Fruit fly (Drosophila melanogaster) whole organism, embryonic: ENCODE data around the gene CG7320.

Experiments used
- Atf-2 ChIP-seq: fragments of 200-800 bp; sonication (Bioruptor generic); optimal IDR thresholded peaks from 2 replicates; lab custom pipeline; 2016; ENCODE audit warnings: missing biosample characterization, missing genetic modification characterization
- Blimp-1 ChIP-seq: fragments of 200-800 bp; sonication (Bioruptor generic); optimal IDR thresholded peaks from 3 replicates; lab custom pipeline; 2018; ENCODE audit warnings: missing biosample characterization, missing genetic modification characterization, mild to moderate bottlenecking, moderate library complexity, missing genetic modification reagents
- CG10267 ChIP-seq: fragments of 200-800 bp; sonication (Bioruptor generic); optimal IDR thresholded peaks from 2 replicates; lab custom pipeline; 2018; ENCODE audit warnings: missing biosample characterization, mild to moderate bottlenecking, missing genetic modification characterization, moderate library complexity
- CG10543 ChIP-seq: fragments of 200-800 bp; sonication (Bioruptor generic); optimal IDR thresholded peaks from 3 replicates; lab custom pipeline; 2017; ENCODE audit warnings: missing biosample characterization, mild to moderate bottlenecking, missing genetic modification characterization, moderate library complexity
- CG10654 ChIP-seq: fragments of 200-800 bp; sonication (Bioruptor generic); optimal IDR thresholded peaks from 2 replicates; lab custom pipeline; 2016; ENCODE audit warnings: missing biosample characterization, missing genetic modification characterization
- CG10959 ChIP-seq: fragments of 200-800 bp; sonication (Bioruptor generic); IDR thresholded peaks from 2 replicates; pipeline ENCODE4 v1.3.6; 2022; ENCODE audit warnings: missing biosample characterization, missing genetic modification characterization
- CG10979 ChIP-seq: fragments of 200-800 bp; sonication (Bioruptor generic); optimal IDR thresholded peaks from 2 replicates; lab custom pipeline; 2018; ENCODE audit warnings: missing biosample characterization, mild to moderate bottlenecking, missing genetic modification characterization, moderate library complexity
- CG11504 ChIP-seq: fragments of 200-800 bp; sonication (Bioruptor generic); optimal IDR thresholded peaks from 3 replicates; lab custom pipeline; 2019; ENCODE audit warnings: missing biosample characterization, mild to moderate bottlenecking, missing genetic modification characterization, moderate library complexity
- CG12744 ChIP-seq: fragments of 200-800 bp; sonication (Bioruptor generic); optimal IDR thresholded peaks from 2 replicates; lab custom pipeline; 2016; ENCODE audit warnings: missing biosample characterization, missing genetic modification characterization
- CG14050 ChIP-seq: fragments of 200-800 bp; sonication (Bioruptor generic); IDR thresholded peaks from 3 replicates; pipeline ENCODE4 v1.3.6; 2022; ENCODE audit warnings: missing biosample characterization, missing genetic modification characterization
- CG16779 ChIP-seq: fragments of 200-800 bp; sonication (Bioruptor generic); IDR thresholded peaks from 2 replicates; pipeline ENCODE4 v1.3.6; 2022; ENCODE audit warnings: missing biosample characterization, missing genetic modification characterization
- CG17361 ChIP-seq: fragments of 200-800 bp; sonication (Bioruptor generic); IDR thresholded peaks from 3 replicates; pipeline ENCODE4 v1.3.6; 2022; ENCODE audit warnings: missing biosample characterization, missing genetic modification characterization
- CG3847 ChIP-seq: fragments of 200-800 bp; sonication (Bioruptor generic); IDR thresholded peaks from 2 replicates; pipeline ENCODE4 v1.3.6; 2022; ENCODE audit warnings: missing biosample characterization, missing genetic modification characterization
- CG4854 ChIP-seq: fragments of 200-800 bp; sonication (Bioruptor generic); optimal IDR thresholded peaks from 2 replicates; lab custom pipeline; 2016; ENCODE audit warnings: missing biosample characterization, missing genetic modification characterization, inconsistent platforms
- CG6791 ChIP-seq: fragments of 200-800 bp; sonication (Bioruptor generic); IDR thresholded peaks from 3 replicates; pipeline ENCODE4 v1.3.6; 2022; ENCODE audit warnings: missing biosample characterization, missing genetic modification characterization; ENCODE audit not compliant: partially characterized antibody
- CG7928 ChIP-seq: fragments of 200-800 bp; sonication (Bioruptor generic); optimal IDR thresholded peaks from 2 replicates; lab custom pipeline; 2017; ENCODE audit warnings: missing biosample characterization, mild to moderate bottlenecking, missing genetic modification characterization
- CG8290 ChIP-seq, 3 experiments: fragments of 200-800 bp; sonication (Bioruptor generic); optimal IDR thresholded peaks; 2 replicates each; lab custom pipeline; 2016 to 2019; ENCODE audit warnings: missing biosample characterization in 3 of 3, missing genetic modification characterization in 3 of 3, mild to moderate bottlenecking in 2 of 3, moderate library complexity in 1 of 3
- CG8924 ChIP-seq: fragments of 200-800 bp; optimal IDR thresholded peaks from 3 replicates; lab custom pipeline; 2019; ENCODE audit warnings: missing biosample characterization, mild to moderate bottlenecking, missing genetic modification characterization, moderate library complexity
- CHES-1-like ChIP-seq: fragments of 200-800 bp; sonication (Bioruptor generic); optimal IDR thresholded peaks from 2 replicates; lab custom pipeline; 2016; ENCODE audit warnings: missing biosample characterization, missing genetic modification characterization
- D19A ChIP-seq: fragments of 200-800 bp; optimal IDR thresholded peaks from 3 replicates; lab custom pipeline; 2019; ENCODE audit warnings: missing biosample characterization, mild to moderate bottlenecking, missing genetic modification characterization, moderate library complexity
- E2f2 ChIP-seq: fragments of 200-800 bp; sonication (Bioruptor generic); IDR thresholded peaks from 2 replicates; pipeline ENCODE4 v1.3.6; 2022; ENCODE audit warnings: missing biosample characterization, missing genetic modification characterization
- Fer3 ChIP-seq: fragments of 200-800 bp; sonication (Bioruptor generic); optimal IDR thresholded peaks from 2 replicates; lab custom pipeline; 2018; ENCODE audit warnings: missing biosample characterization, mild to moderate bottlenecking, missing genetic modification characterization, moderate library complexity
- Gsc ChIP-seq: fragments of 200-800 bp; sonication (Bioruptor generic); IDR thresholded peaks from 2 replicates; pipeline ENCODE4 v1.3.6; 2022; ENCODE audit warnings: missing biosample characterization, missing genetic modification characterization
- Hand ChIP-seq: fragments of 200-800 bp; sonication (Bioruptor generic); optimal IDR thresholded peaks from 2 replicates; lab custom pipeline; 2017; ENCODE audit warnings: mild to moderate bottlenecking, missing biosample characterization, missing genetic modification reagents, missing genetic modification characterization
- HmgD ChIP-seq: fragments of 200-800 bp; sonication (Bioruptor generic); optimal IDR thresholded peaks from 3 replicates; lab custom pipeline; 2016; ENCODE audit warnings: missing biosample characterization, missing genetic modification characterization
- Kr ChIP-seq: fragments of 200-800 bp; sonication (Bioruptor generic); optimal IDR thresholded peaks from 2 replicates; lab custom pipeline; 2017; ENCODE audit warnings: missing biosample characterization, mild to moderate bottlenecking, missing genetic modification characterization
- MBD-R2 ChIP-seq: fragments of 200-800 bp; sonication (Bioruptor generic); IDR thresholded peaks from 2 replicates; pipeline ENCODE4 v1.3.6; 2022; ENCODE audit warnings: missing biosample characterization, missing genetic modification characterization
- Med ChIP-seq: fragments of 200-800 bp; sonication (Bioruptor generic); peaks from one replicate; lab custom pipeline; 2016; ENCODE audit warnings: missing biosample characterization, missing genetic modification characterization, mild to moderate bottlenecking, inconsistent platforms, moderate library complexity
- Poxn ChIP-seq: fragments of 200-800 bp; sonication (Bioruptor generic); IDR thresholded peaks from 2 replicates; pipeline ENCODE4 v1.3.6; 2022; ENCODE audit warnings: missing biosample characterization, missing genetic modification characterization
- bab2 ChIP-seq: fragments of 200-800 bp; sonication (Bioruptor generic); optimal IDR thresholded peaks from 2 replicates; lab custom pipeline; 2016; ENCODE audit warnings: missing biosample characterization, missing genetic modification characterization
- bsh ChIP-seq, 2 experiments: fragments of 200-800 bp; sonication (Bioruptor generic); optimal IDR thresholded peaks; 2 replicates each; lab custom pipeline; 2017 to 2018; ENCODE audit warnings: mild to moderate bottlenecking in 2 of 2, missing biosample characterization in 2 of 2, missing genetic modification characterization in 2 of 2, moderate library complexity in 1 of 2
- dpn ChIP-seq, 2 experiments: fragments of 200-800 bp; sonication (Bioruptor generic); optimal IDR thresholded peaks; 3 replicates each; lab custom pipeline; 2016; ENCODE audit warnings: missing biosample characterization in 2 of 2, missing genetic modification characterization in 2 of 2
- ewg ChIP-seq: fragments of 200-800 bp; sonication (Bioruptor generic); optimal IDR thresholded peaks from 3 replicates; lab custom pipeline; 2017; ENCODE audit warnings: mild to moderate bottlenecking, missing biosample characterization, missing genetic modification reagents, missing genetic modification characterization
- gcm ChIP-seq: fragments of 200-800 bp; sonication (Bioruptor generic); optimal IDR thresholded peaks from 2 replicates; lab custom pipeline; 2019; ENCODE audit warnings: missing biosample characterization, mild to moderate bottlenecking, missing genetic modification characterization, moderate library complexity
- lbe ChIP-seq: fragments of 200-800 bp; sonication (Bioruptor generic); optimal IDR thresholded peaks from 2 replicates; lab custom pipeline; 2016; ENCODE audit warnings: missing biosample characterization, mild to moderate bottlenecking, missing genetic modification characterization
- lov ChIP-seq, 2 experiments: fragments of 200-800 bp in 1 of 2; fragments of >200 bp in 1 of 2; sonication (Bioruptor generic) in 1 of 2; IDR thresholded peaks in 1 of 2; optimal IDR thresholded peaks in 1 of 2; 2 replicates in 1 of 2; 3 replicates in 1 of 2; pipeline versions ENCODE4 v1.3.6 to Lab custom; 2017 to 2022; ENCODE audit warnings: missing biosample characterization in 1 of 2, missing genetic modification characterization in 1 of 2
- nom ChIP-seq: fragments of 200-800 bp; sonication (Bioruptor generic); optimal IDR thresholded peaks from 2 replicates; lab custom pipeline; 2017; ENCODE audit warnings: missing biosample characterization, missing genetic modification characterization, mild to moderate bottlenecking, moderate library complexity, missing genetic modification reagents
- org-1 ChIP-seq: fragments of 200-800 bp; sonication (Bioruptor generic); optimal IDR thresholded peaks from 2 replicates; lab custom pipeline; 2017; ENCODE audit warnings: missing biosample characterization, missing genetic modification characterization
- p53 ChIP-seq: fragments of 200-800 bp; sonication (Bioruptor generic); optimal IDR thresholded peaks from 2 replicates; lab custom pipeline; 2016; ENCODE audit warnings: missing biosample characterization, missing genetic modification characterization
- pb ChIP-seq: fragments of 200-800 bp; sonication (Bioruptor generic); optimal IDR thresholded peaks from 3 replicates; lab custom pipeline; 2016; ENCODE audit warnings: missing biosample characterization, missing genetic modification characterization
- row ChIP-seq: fragments of 200-800 bp; sonication (Bioruptor generic); IDR thresholded peaks from 3 replicates; pipeline ENCODE4 v1.3.6; 2022; ENCODE audit warnings: missing biosample characterization, missing genetic modification characterization
- scrt ChIP-seq: fragments of 200-800 bp; sonication (Bioruptor generic); optimal IDR thresholded peaks from 2 replicates; lab custom pipeline; 2018; ENCODE audit warnings: missing biosample characterization, mild to moderate bottlenecking, missing genetic modification characterization, moderate library complexity
- slbo ChIP-seq: fragments of 200-800 bp; sonication (Bioruptor generic); IDR thresholded peaks from 2 replicates; pipeline ENCODE4 v1.3.6; 2022; ENCODE audit warnings: missing biosample characterization, missing genetic modification characterization
- sna ChIP-seq: fragments of 200-800 bp; sonication (Bioruptor generic); IDR thresholded peaks from 2 replicates; pipeline ENCODE4 v1.3.6; 2022; ENCODE audit warnings: missing biosample characterization, missing genetic modification characterization; ENCODE audit not compliant: partially characterized antibody
- sqz ChIP-seq: fragments of 200-800 bp; sonication (Bioruptor generic); optimal IDR thresholded peaks from 3 replicates; lab custom pipeline; 2018; ENCODE audit warnings: missing biosample characterization, mild to moderate bottlenecking, missing genetic modification characterization

Gene CG7320

dm6 chr3L:18192858-18193478 lies 8.3 kb upstream of the CG7320 start (continued):
- TF ChIP-seq ewg (peak; percentile 45), scrt (GFP tag; lab: Kevin White, UChicago) (peak; percentile 58), bab2 (GFP tag; lab: Kevin White, UChicago) (no peak), E2f2 (GFP tag; lab: Robert Waterston, UW) (peak; percentile 40; the same call in 1 of the 2 replicates), CG12744 (GFP tag; lab: Kevin White, UChicago) (no peak), sna (GFP tag; lab: Robert Waterston, UW) (no peak), CG10543 (peak; percentile 4), CG10267 (tag; lab: Kevin White, UChicago) (peak; percentile 89), CG8290 (GFP tag; optimal IDR thresholded peaks at IDR 0.05; lab: Kevin White, UChicago) (peak; percentile 72), CG8290 (tag; optimal IDR thresholded peaks at IDR 0.05; lab: Kevin White, UChicago) (no peak), dpn (GFP tag; optimal IDR thresholded peaks at IDR 0.05; lab: Kevin White, UChicago) (peak in 1 of 2 experiments; percentile 63)

DNA sequence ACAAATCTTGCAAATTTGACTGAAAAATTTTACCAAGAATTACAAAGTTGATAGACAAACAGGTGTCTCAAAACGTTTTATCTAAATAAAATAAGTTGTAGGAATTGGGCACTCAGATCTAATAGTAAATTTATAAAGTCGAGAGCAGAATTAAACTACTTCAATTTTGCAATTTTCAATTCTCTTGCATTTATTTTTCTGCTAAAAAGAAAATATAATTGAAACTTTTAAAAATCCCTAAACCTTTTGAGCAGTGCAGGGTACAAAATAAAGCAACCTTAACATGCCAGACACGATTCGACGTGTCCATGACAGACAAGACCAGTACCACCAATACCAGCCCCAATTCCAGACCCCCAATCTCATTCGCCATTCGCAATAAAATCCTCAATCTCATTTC lies 7.7 kb upstream of the CG7320 start:
- TF ChIP-seq CHES-1-like (GFP tag; lab: Kevin White, UChicago) (no peak), CG10654 (GFP tag; lab: Kevin White, UChicago) (no peak), sqz (GFP tag; lab: Kevin White, UChicago) (no peak), Gsc (GFP tag; lab: Robert Waterston, UW) (no peak), gcm (GFP tag; lab: Kevin White, UChicago) (no peak), p53 (peak; percentile 82), Kr (GFP tag; lab: Kevin White, UChicago) (no peak)

DNA sequence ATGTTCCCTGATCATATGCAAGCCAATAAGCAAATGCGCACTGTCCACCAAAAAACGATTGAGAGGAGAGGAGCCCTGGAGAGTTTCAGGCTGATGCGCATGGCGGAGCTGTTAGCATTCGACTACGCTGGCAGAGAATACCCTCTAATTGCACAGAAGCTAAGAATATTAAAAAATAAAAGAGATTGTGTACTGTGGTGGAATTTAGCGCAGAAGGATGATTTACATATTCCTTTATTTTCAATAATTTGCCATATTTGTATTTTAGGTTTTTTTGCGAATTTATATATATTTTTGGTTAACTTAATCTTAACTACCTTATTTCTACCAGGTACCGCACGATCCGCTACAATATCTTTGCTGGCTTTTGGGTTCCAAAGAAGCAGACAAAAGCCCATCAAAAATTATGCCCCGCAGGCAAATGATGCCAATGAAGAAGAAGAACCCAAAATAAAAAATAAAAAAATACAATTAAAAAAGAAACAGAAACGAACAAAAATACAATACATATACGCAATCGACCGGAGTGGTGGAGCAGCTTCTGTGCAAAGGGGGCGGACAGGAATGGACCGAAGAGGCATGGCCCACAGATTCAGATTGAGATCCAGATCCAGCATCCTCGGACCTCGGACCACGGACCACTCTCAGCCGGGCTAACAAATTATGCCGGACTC lies 6.8 kb upstream of the CG7320 start:
- no peak for TF ChIP-seq CG10959
- TF ChIP-seq Blimp-1 (GFP tag; lab: Kevin White, UChicago): peak; percentile 5
- TF ChIP-seq row (GFP tag; lab: Robert Waterston, UW): peak; percentile 26; the same call in 1 of the 3 replicates
- TF ChIP-seq MBD-R2 (GFP tag; lab: Robert Waterston, UW): no peak
- TF ChIP-seq Fer3 (tag; lab: Kevin White, UChicago): no peak
- TF ChIP-seq lov (optimal IDR thresholded peaks at IDR 0.05; lab: Kevin White, UChicago): no peak
- TF ChIP-seq lov (GFP tag; IDR thresholded peaks at IDR 0.05; lab: Robert Waterston, UW): peak; percentile 14; the same call in 1 of the 3 replicates
- TF ChIP-seq org-1: no peak
- TF ChIP-seq Med: peak; percentile 62
- TF ChIP-seq bsh (GFP tag; optimal IDR thresholded peaks at IDR 0.05; lab: Kevin White, UChicago): peak; percentile 24 to 62
- no peak for TF ChIP-seq CG6791
- peak; percentile 75 for TF ChIP-seq nom (GFP tag; lab: Kevin White, UChicago)
- no peak for TF ChIP-seq CG8924 (tag; lab: Kevin White, UChicago)
- TF ChIP-seq Atf-2 (GFP tag; lab: Kevin White, UChicago): no peak
- no peak for TF ChIP-seq CG4854 (GFP tag; lab: Kevin White, UChicago)
- peak; percentile 11 for TF ChIP-seq CG11504 (tag; lab: Kevin White, UChicago)
- no peak for TF ChIP-seq Hand (GFP tag; lab: Kevin White, UChicago)
- TF ChIP-seq HmgD: no peak
- TF ChIP-seq CG7928: no peak
- TF ChIP-seq CG3847: no peak
- peak; percentile 10 for TF ChIP-seq D19A (tag; lab: Kevin White, UChicago)
- no peak for TF ChIP-seq CG10979 (tag; lab: Kevin White, UChicago)
- TF ChIP-seq CG17361 (GFP tag; lab: Robert Waterston, UW): no peak
- TF ChIP-seq CG14050 (GFP tag; lab: Robert Waterston, UW): no peak
- 0 out of 2 replicates have a peak, but pooled peaks have one; percentile 4 for TF ChIP-seq slbo
- TF ChIP-seq CG10543: no peak
- no peak for TF ChIP-seq Poxn (GFP tag; lab: Robert Waterston, UW)
- no peak for TF ChIP-seq pb (GFP tag; lab: Kevin White, UChicago)
- no peak for TF ChIP-seq CG16779 (GFP tag; lab: Robert Waterston, UW)
- peak; percentile 84 for TF ChIP-seq lbe (GFP tag; lab: Kevin White, UChicago)
